Worm (Caenorhabditis elegans) whole organism, young adult: ENCODE data around the gene vha-1.

Experiments used
- C06A6.2 ChIP-seq: fragments of 200-800 bp; sonication (Bioruptor generic); conservative IDR thresholded peaks from 2 replicates; pipeline ENCODE4 v1.3.6; 2022; ENCODE audit warnings: missing genetic modification characterization, missing compliant biosample characterization
- F22D6.2 ChIP-seq: sonication (generic microtip); optimal IDR thresholded peaks from 2 replicates; lab custom pipeline; 2016; ENCODE audit warnings: mild to moderate bottlenecking, missing genetic modification characterization, missing compliant biosample characterization
- dpl-1 ChIP-seq: fragments of 150-350 bp; optimal IDR thresholded peaks from 2 replicates; lab custom pipeline; 2014; ENCODE audit warnings: missing biosample characterization, missing genetic modification reagents, missing genetic modification characterization
- mcd-1 ChIP-seq: fragments of 200-800 bp; sonication (Bioruptor generic); IDR thresholded peaks from 2 replicates; pipeline ENCODE4 v1.3.6; 2022; ENCODE audit warnings: missing genetic modification reagents, missing genetic modification characterization, missing compliant biosample characterization
- zfh-2 ChIP-seq: fragments of 200-800 bp; sonication (Bioruptor generic); conservative IDR thresholded peaks from 2 replicates; pipeline ENCODE4 v1.3.6; 2022; ENCODE audit warnings: missing genetic modification reagents, missing genetic modification characterization, missing compliant biosample characterization

- TF ChIP-seq dpl-1 (GFP tag; lab: Kevin White, UChicago) (no peak), C06A6.2 (GFP tag; lab: Robert Waterston, UW) (no peak), mcd-1 (GFP tag; lab: Robert Waterston, UW) (no peak), zfh-2 (GFP tag; lab: Robert Waterston, UW) (no peak), F22D6.2 (no peak)
Measured at ce11 chrIII:9827163-9827951, 46.3 kb downstream of the vha-1 start, which contains the start of the genes ZK632.10 and ZK632.11.
